Fruit fly (Drosophila melanogaster): Measurements from ENCODE around the gene Zcchc7.
A peak's percentile ranks its signal among the peaks of the same experiment; 100 is the strongest.

Zcchc7 gene

DNA sequence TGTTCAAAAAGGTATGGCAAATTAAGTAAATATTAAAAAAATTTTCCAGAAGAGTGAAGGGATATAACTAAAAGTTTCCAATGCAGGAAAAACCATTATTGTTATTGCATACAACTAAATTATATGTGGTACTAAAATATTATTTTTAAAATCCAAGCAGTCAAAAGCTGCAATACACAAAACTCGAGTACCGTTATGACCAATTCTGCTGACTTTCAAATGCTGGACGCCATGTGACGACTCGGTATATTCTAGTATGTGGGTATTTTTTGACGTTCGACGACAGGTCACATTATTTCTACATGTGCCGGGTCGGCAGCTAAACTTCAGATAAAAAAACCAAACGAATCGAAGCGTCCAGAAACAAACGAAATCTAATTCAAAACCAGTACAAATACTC, 37.0 kb upstream of the Zcchc7 start (continued):
- TF ChIP-seq CG9817 (tag; optimal IDR thresholded peaks at IDR 0.05) (no peak), chn (GFP tag; optimal IDR thresholded peaks at IDR 0.05) (no peak), ATbp (GFP tag; optimal IDR thresholded peaks at IDR 0.05) (no peak), fd96Cb (tag; optimal IDR thresholded peaks at IDR 0.05) (no peak)

DNA sequence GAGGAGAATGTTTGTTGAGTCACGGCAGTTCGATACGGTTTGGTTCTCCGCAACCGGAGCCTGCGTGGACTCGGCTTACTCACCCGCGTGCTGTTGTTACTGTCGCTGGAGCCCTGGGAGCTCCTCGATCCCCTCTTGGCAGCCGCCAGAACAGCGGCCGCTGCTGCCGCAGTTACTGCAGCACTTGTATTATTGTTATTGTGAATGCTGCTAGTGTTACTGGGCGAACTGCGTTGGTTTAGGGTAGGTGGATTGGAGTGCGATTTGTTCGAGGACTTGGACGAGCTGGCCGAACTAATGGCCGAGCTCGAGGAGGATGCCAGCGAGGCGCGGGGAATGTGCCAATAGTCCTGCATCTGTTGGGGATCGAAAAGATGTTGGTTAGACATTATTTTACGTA, 34.7 kb upstream of the Zcchc7 start:
- TF ChIP-seq CG18764 (GFP tag; optimal IDR thresholded peaks at IDR 0.05) (no peak), Ets65A (GFP tag) (peak; percentile 91)

dm6 chr3L:16811908-16812307, 33.3 kb upstream of the Zcchc7 start:
- TF ChIP-seq chinmo (GFP tag; IDR thresholded peaks at IDR 0.05; ENCODE audit: partially characterized antibody), result 0 out of 4 replicates have a peak, but pooled peaks have one; percentile 44
- no peak for TF ChIP-seq CG16779 (GFP tag; IDR thresholded peaks at IDR 0.05)
- TF ChIP-seq CG8290 (GFP tag; optimal IDR thresholded peaks at IDR 0.05), result no peak
- TF ChIP-seq CG8290 (tag; optimal IDR thresholded peaks at IDR 0.05), result peak in 1 of 2 experiments; percentile 6
- TF ChIP-seq CG4360 (GFP tag; IDR thresholded peaks at IDR 0.05), result 0 out of 2 replicates have a peak, but pooled peaks have one; percentile 7
- TF ChIP-seq Adf1 (GFP tag; IDR thresholded peaks at IDR 0.05), result peak; percentile 85
- peak; percentile 17 for TF ChIP-seq nom (GFP tag; optimal IDR thresholded peaks at IDR 0.05)
- 0 out of 2 replicates have a peak, but pooled peaks have one; percentile 27 for TF ChIP-seq sob (GFP tag; IDR thresholded peaks at IDR 0.05)
- no peak for TF ChIP-seq CG1832 (GFP tag; optimal IDR thresholded peaks at IDR 0.05)
- peak; percentile 70 for TF ChIP-seq Med (GFP tag)

- TF ChIP-seq chinmo (GFP tag; IDR thresholded peaks at IDR 0.05; ENCODE audit: partially characterized antibody), result peak; percentile 77; the same call in 2 of the 4 replicates
- TF ChIP-seq Atf3 (GFP tag; optimal IDR thresholded peaks at IDR 0.05), result no peak
- TF ChIP-seq Deaf1 (tag; optimal IDR thresholded peaks at IDR 0.05), result peak; percentile 12
- no peak for TF ChIP-seq MBD-R2 (GFP tag; IDR thresholded peaks at IDR 0.05)
- no peak for TF ChIP-seq CG33557 (GFP tag; optimal IDR thresholded peaks at IDR 0.05)
- TF ChIP-seq vvl (GFP tag; IDR thresholded peaks at IDR 0.05), result peak; percentile 70
- 0 out of 2 replicates have a peak, but pooled peaks have one; percentile 27 for TF ChIP-seq NFAT (GFP tag; IDR thresholded peaks at IDR 0.05)
Measured at dm6 chr3L:16813984-16814383, 31.2 kb upstream of the Zcchc7 start.

DNA sequence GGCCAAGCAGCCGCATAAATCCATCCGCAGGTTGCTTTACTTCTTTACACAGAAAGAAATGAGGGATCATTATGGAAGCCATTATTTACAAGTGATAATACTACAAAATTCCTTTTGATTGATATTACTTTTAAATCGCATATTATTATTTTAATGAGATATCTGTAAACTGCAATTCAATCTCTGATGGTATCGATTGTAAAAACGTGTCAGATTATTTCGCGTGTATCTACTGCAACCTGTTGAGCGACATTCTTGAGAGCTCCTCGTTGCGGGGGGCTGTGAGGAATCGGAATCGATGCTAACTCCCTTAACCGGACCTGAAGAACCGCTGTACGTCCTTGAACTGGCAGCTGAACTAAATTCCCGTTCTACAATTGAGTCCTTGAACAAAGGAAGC, 27.1 kb upstream of the Zcchc7 start:
- TF ChIP-seq disco-r (GFP tag; optimal IDR thresholded peaks at IDR 0.05) (no peak), sens (GFP tag) (peak; percentile 55), dan (GFP tag; IDR thresholded peaks at IDR 0.05) (no peak), Chrac-16 (GFP tag; optimal IDR thresholded peaks at IDR 0.05) (no peak), Xrp1 (GFP tag; IDR thresholded peaks at IDR 0.05) (peak; percentile 24; the same call in 1 of the 2 replicates), CG8089 (GFP tag; optimal IDR thresholded peaks at IDR 0.05) (no peak), CG6272 (GFP tag; IDR thresholded peaks at IDR 0.05) (no peak), CG9817 (tag; optimal IDR thresholded peaks at IDR 0.05) (no peak), lbe (GFP tag; optimal IDR thresholded peaks at IDR 0.05) (peak; percentile 86), CG7556 (GFP tag; optimal IDR thresholded peaks at IDR 0.05) (no peak), Drgx (GFP tag; IDR thresholded peaks at IDR 0.05) (peak; percentile 63), ab (GFP tag; optimal IDR thresholded peaks at IDR 0.05) (no peak), CG30431 (GFP tag; optimal IDR thresholded peaks at IDR 0.05) (no peak), Rx (GFP tag; IDR thresholded peaks at IDR 0.05) (no peak), CG1603 (tag; optimal IDR thresholded peaks at IDR 0.05) (no peak), Med (GFP tag) (peak; percentile 38), Jarid2 (GFP tag; optimal IDR thresholded peaks at IDR 0.05) (no peak), corto (GFP tag; optimal IDR thresholded peaks at IDR 0.05) (peak; percentile 58), ttk (GFP tag; IDR thresholded peaks at IDR 0.05) (no peak), Hmx (GFP tag; optimal IDR thresholded peaks at IDR 0.05) (no peak), pfk (GFP tag; optimal IDR thresholded peaks at IDR 0.05) (no peak), dmrt11E (tag; optimal IDR thresholded peaks at IDR 0.05) (peak; percentile 22), CG6175 (GFP tag; IDR thresholded peaks at IDR 0.05) (no peak), Meics (GFP tag; optimal IDR thresholded peaks at IDR 0.05) (no peak), Blimp-1 (GFP tag; optimal IDR thresholded peaks at IDR 0.05) (peak; percentile 14), bsh (GFP tag; optimal IDR thresholded peaks at IDR 0.05) (peak; percentile 34 to 82)

Data from whole organism, embryonic.